Fruit fly (Drosophila melanogaster) whole organism, prepupa: Measurements from ENCODE around the gene meru.

Experiments used
- Blimp-1 ChIP-seq: fragments of 200-800 bp; sonication (Bioruptor generic); optimal IDR thresholded peaks from 3 replicates; lab custom pipeline; 2017; ENCODE audit warnings: missing biosample characterization, missing genetic modification characterization, mild to moderate bottlenecking, moderate library complexity, missing genetic modification reagents
- CG10631 ChIP-seq: fragments of 200-800 bp; sonication (Bioruptor generic); optimal IDR thresholded peaks from 2 replicates; lab custom pipeline; 2016; ENCODE audit warnings: missing biosample characterization, missing genetic modification characterization
- CG11294 ChIP-seq: fragments of 200-800 bp; sonication (Bioruptor generic); IDR thresholded peaks from 2 replicates; pipeline ENCODE4 v1.3.6; 2022; ENCODE audit warnings: missing biosample characterization, missing genetic modification characterization
- CG11762 ChIP-seq: fragments of 200-800 bp; sonication (Bioruptor generic); optimal IDR thresholded peaks from 3 replicates; lab custom pipeline; 2016; ENCODE audit warnings: missing biosample characterization, missing genetic modification characterization; ENCODE audit not compliant: insufficient read depth
- CG11902 ChIP-seq: fragments of 200-800 bp; sonication (Bioruptor generic); optimal IDR thresholded peaks from 3 replicates; lab custom pipeline; 2016; ENCODE audit warnings: missing biosample characterization, missing genetic modification characterization
- CG1621 ChIP-seq: fragments of 200-800 bp; sonication (Bioruptor generic); optimal IDR thresholded peaks from 3 replicates; lab custom pipeline; 2018; ENCODE audit warnings: missing biosample characterization, mild to moderate bottlenecking, missing genetic modification characterization
- CG3032 ChIP-seq: fragments of 200-800 bp; optimal IDR thresholded peaks from 2 replicates; lab custom pipeline; 2019; ENCODE audit warnings: missing biosample characterization, mild to moderate bottlenecking, missing genetic modification characterization, moderate library complexity
- CG32006 ChIP-seq: fragments of 200-800 bp; sonication (Bioruptor generic); optimal IDR thresholded peaks from 3 replicates; lab custom pipeline; 2017; ENCODE audit warnings: missing biosample characterization, mild to moderate bottlenecking, missing genetic modification characterization
- CG34406 ChIP-seq: fragments of 200-800 bp; sonication (Bioruptor generic); optimal IDR thresholded peaks from 3 replicates; lab custom pipeline; 2016; ENCODE audit warnings: missing biosample characterization, missing genetic modification characterization
- CG3919 ChIP-seq: fragments of 200-800 bp; sonication (Bioruptor generic); optimal IDR thresholded peaks from 3 replicates; lab custom pipeline; 2016; ENCODE audit warnings: missing biosample characterization, missing genetic modification characterization
- CG6276 ChIP-seq: fragments of 200-800 bp; sonication (Bioruptor generic); optimal IDR thresholded peaks from 2 replicates; lab custom pipeline; 2017; ENCODE audit warnings: missing biosample characterization, mild to moderate bottlenecking, missing genetic modification characterization
- CG6792 ChIP-seq: fragments of 200-800 bp; sonication (Bioruptor generic); optimal IDR thresholded peaks from 3 replicates; lab custom pipeline; 2016; ENCODE audit warnings: missing biosample characterization, missing genetic modification characterization
- CG6854 ChIP-seq: fragments of 200-800 bp; sonication (Bioruptor generic); optimal IDR thresholded peaks from 2 replicates; lab custom pipeline; 2017; ENCODE audit warnings: missing biosample characterization, mild to moderate bottlenecking, missing genetic modification characterization
- CG7368 ChIP-seq: fragments of 200-800 bp; sonication (Bioruptor generic); optimal IDR thresholded peaks from 3 replicates; lab custom pipeline; 2016; ENCODE audit warnings: missing biosample characterization, missing genetic modification characterization
- CG8119 ChIP-seq: fragments of 200-800 bp; sonication (Bioruptor generic); IDR thresholded peaks from 3 replicates; pipeline ENCODE4 v1.3.6; 2022; ENCODE audit warnings: missing biosample characterization, missing genetic modification characterization
- CG8319 ChIP-seq: fragments of 200-800 bp; sonication (Bioruptor generic); optimal IDR thresholded peaks from 3 replicates; lab custom pipeline; 2016; ENCODE audit warnings: missing biosample characterization, missing genetic modification characterization
- CG8632 ChIP-seq: fragments of 200-800 bp; sonication (Bioruptor generic); optimal IDR thresholded peaks from 3 replicates; lab custom pipeline; 2016; ENCODE audit warnings: missing biosample characterization, missing genetic modification characterization
- CG9139 ChIP-seq: fragments of 200-800 bp; sonication (Bioruptor generic); optimal IDR thresholded peaks from 3 replicates; lab custom pipeline; 2017; ENCODE audit warnings: missing biosample characterization, mild to moderate bottlenecking, missing genetic modification characterization
- Eip75B ChIP-seq: fragments of 200-800 bp; sonication (Bioruptor generic); optimal IDR thresholded peaks from 3 replicates; lab custom pipeline; 2016; ENCODE audit warnings: missing biosample characterization, missing genetic modification characterization
- Eip78C ChIP-seq: fragments of 200-800 bp; sonication (Bioruptor generic); peaks from one replicate; lab custom pipeline; 2016; ENCODE audit warnings: missing biosample characterization, missing genetic modification characterization
- Ets21C ChIP-seq: fragments of 200-800 bp; sonication (Bioruptor generic); optimal IDR thresholded peaks from 3 replicates; lab custom pipeline; 2016; ENCODE audit warnings: missing biosample characterization, missing genetic modification characterization
- Ets96B ChIP-seq: fragments of 200-800 bp; optimal IDR thresholded peaks from 2 replicates; lab custom pipeline; 2019; ENCODE audit warnings: missing biosample characterization, mild to moderate bottlenecking, missing genetic modification characterization, moderate library complexity
- Gug ChIP-seq: fragments of 200-800 bp; sonication (Bioruptor generic); IDR thresholded peaks from 2 replicates; pipeline ENCODE4 v1.3.6; 2022; ENCODE audit warnings: missing biosample characterization, missing genetic modification characterization
- Hr38 ChIP-seq: sonication (Bioruptor generic); optimal IDR thresholded peaks from 2 replicates; lab custom pipeline; 2016; ENCODE audit warnings: missing biosample characterization, missing genetic modification characterization
- Hr39 ChIP-seq: fragments of 200-800 bp; sonication (Bioruptor generic); optimal IDR thresholded peaks from 2 replicates; lab custom pipeline; 2016; ENCODE audit warnings: missing biosample characterization, missing genetic modification characterization
- Hr4 ChIP-seq: fragments of 200-800 bp; sonication (Bioruptor generic); optimal IDR thresholded peaks from 3 replicates; lab custom pipeline; 2016; ENCODE audit warnings: missing biosample characterization, missing genetic modification characterization
- Lpt ChIP-seq: fragments of 200-800 bp; sonication (Bioruptor generic); optimal IDR thresholded peaks from 3 replicates; lab custom pipeline; 2016; ENCODE audit warnings: missing biosample characterization, missing genetic modification characterization
- Met ChIP-seq: fragments of 200-800 bp; sonication (Bioruptor generic); optimal IDR thresholded peaks from 3 replicates; lab custom pipeline; 2016; ENCODE audit warnings: missing biosample characterization, missing genetic modification characterization
- OdsH ChIP-seq: fragments of 200-800 bp; sonication (Bioruptor generic); optimal IDR thresholded peaks from 3 replicates; lab custom pipeline; 2016; ENCODE audit warnings: missing biosample characterization, missing genetic modification characterization
- Smox ChIP-seq: fragments of 200-800 bp; sonication (Bioruptor generic); optimal IDR thresholded peaks from 3 replicates; lab custom pipeline; 2016; ENCODE audit warnings: missing biosample characterization, missing genetic modification characterization
- Sox14 ChIP-seq: fragments of 200-800 bp; sonication (Bioruptor generic); optimal IDR thresholded peaks from 3 replicates; lab custom pipeline; 2016; ENCODE audit warnings: missing biosample characterization, missing genetic modification characterization
- Sox15 ChIP-seq: fragments of 200-800 bp; sonication (Bioruptor generic); optimal IDR thresholded peaks from 3 replicates; lab custom pipeline; 2016; ENCODE audit warnings: missing biosample characterization, missing genetic modification characterization
- achi ChIP-seq: fragments of 200-800 bp; sonication (Bioruptor generic); optimal IDR thresholded peaks from 3 replicates; lab custom pipeline; 2016; ENCODE audit warnings: missing biosample characterization, missing genetic modification characterization
- acj6 ChIP-seq: fragments of 200-800 bp; sonication (Bioruptor generic); optimal IDR thresholded peaks from 3 replicates; lab custom pipeline; 2016; ENCODE audit warnings: missing biosample characterization, missing genetic modification characterization
- cyc ChIP-seq: fragments of 200-800 bp; sonication (Bioruptor generic); optimal IDR thresholded peaks from 3 replicates; lab custom pipeline; 2016; ENCODE audit warnings: missing biosample characterization, missing genetic modification characterization
- dac ChIP-seq: fragments of 200-800 bp; sonication (Bioruptor generic); optimal IDR thresholded peaks from 2 replicates; lab custom pipeline; 2017; ENCODE audit warnings: missing biosample characterization, mild to moderate bottlenecking, missing genetic modification characterization
- dsx ChIP-seq: fragments of 200-800 bp; optimal IDR thresholded peaks from 3 replicates; lab custom pipeline; 2019; ENCODE audit warnings: missing biosample characterization, mild to moderate bottlenecking, missing genetic modification characterization, moderate library complexity; ENCODE audit not compliant: poor library complexity, severe bottlenecking
- eg ChIP-seq: fragments of 200-800 bp; sonication (Bioruptor generic); IDR thresholded peaks from 3 replicates; pipeline ENCODE4 v1.3.6; 2022; ENCODE audit warnings: missing biosample characterization, missing genetic modification characterization
- esn ChIP-seq: fragments of 200-800 bp; sonication (Bioruptor generic); optimal IDR thresholded peaks from 2 replicates; lab custom pipeline; 2016; ENCODE audit warnings: missing biosample characterization, mild to moderate bottlenecking, missing genetic modification characterization, moderate library complexity
- fd59A ChIP-seq: fragments of 200-800 bp; sonication (Bioruptor generic); optimal IDR thresholded peaks from 2 replicates; lab custom pipeline; 2017; ENCODE audit warnings: missing biosample characterization, mild to moderate bottlenecking, missing genetic modification characterization, missing genetic modification reagents
- fd85E ChIP-seq: fragments of 200-800 bp; sonication (Bioruptor generic); optimal IDR thresholded peaks from 3 replicates; lab custom pipeline; 2016; ENCODE audit warnings: missing biosample characterization, missing genetic modification characterization
- fkh ChIP-seq: fragments of 200-800 bp; sonication (Bioruptor generic); optimal IDR thresholded peaks from 3 replicates; lab custom pipeline; 2017; ENCODE audit warnings: missing biosample characterization, mild to moderate bottlenecking, missing genetic modification characterization, moderate library complexity
- lz ChIP-seq: fragments of 200-800 bp; sonication (Bioruptor generic); optimal IDR thresholded peaks from 3 replicates; lab custom pipeline; 2016; ENCODE audit warnings: missing biosample characterization, missing genetic modification characterization
- net ChIP-seq: fragments of 200-800 bp; sonication (Bioruptor generic); optimal IDR thresholded peaks from 3 replicates; lab custom pipeline; 2016; ENCODE audit warnings: missing biosample characterization, missing genetic modification characterization
- pdm3 ChIP-seq: fragments of 200-800 bp; sonication (Bioruptor generic); optimal IDR thresholded peaks from 3 replicates; lab custom pipeline; 2016; ENCODE audit warnings: missing biosample characterization, missing genetic modification characterization
- ss ChIP-seq, 2 experiments: fragments of 200-800 bp; sonication (Bioruptor generic); optimal IDR thresholded peaks; 2 replicates in 1 of 2; 3 replicates in 1 of 2; lab custom pipeline; 2017 to 2018; ENCODE audit warnings: mild to moderate bottlenecking in 2 of 2, missing biosample characterization in 2 of 2, missing genetic modification characterization in 2 of 2, moderate library complexity in 1 of 2
- svp ChIP-seq: fragments of 200-800 bp; sonication (Bioruptor generic); peaks from one replicate; lab custom pipeline; 2016; ENCODE audit warnings: missing biosample characterization, missing genetic modification characterization
- topi ChIP-seq: fragments of 200-800 bp; sonication (Bioruptor generic); optimal IDR thresholded peaks from 3 replicates; lab custom pipeline; 2016; ENCODE audit warnings: missing biosample characterization, missing genetic modification characterization
- vri ChIP-seq: fragments of 200-800 bp; sonication (Bioruptor generic); optimal IDR thresholded peaks from 3 replicates; lab custom pipeline; 2016; ENCODE audit warnings: missing biosample characterization, mild to moderate bottlenecking, missing genetic modification characterization

Gene meru

dm6 chr3L:15832146-15832545 lies 11.7 kb downstream of the meru start, which contains the start of gene CG12713 (continued):
- TF ChIP-seq svp (GFP tag; lab: Kevin White, UChicago): no peak
- TF ChIP-seq, all 60 proteins: peak for 8

- TF ChIP-seq Met (GFP tag; lab: Kevin White, UChicago) (peak; percentile 88), cyc (GFP tag; lab: Kevin White, UChicago) (peak; percentile 79), CG9139 (no peak), pdm3 (peak; percentile 84), CG8319 (GFP tag; lab: Kevin White, UChicago) (peak; percentile 86), dac (GFP tag; lab: Kevin White, UChicago) (no peak), ss (GFP tag; optimal IDR thresholded peaks at IDR 0.05; lab: Kevin White, UChicago) (peak in 1 of 2 experiments; percentile 94), Ets96B (tag; lab: Kevin White, UChicago) (peak; percentile 86), CG6854 (GFP tag; lab: Kevin White, UChicago) (peak; percentile 92), eg (GFP tag; lab: Robert Waterston, UW) (no peak; the same call in 2 of the 3 replicates), CG8632 (GFP tag; lab: Kevin White, UChicago) (peak; percentile 90), Eip78C (GFP tag; lab: Kevin White, UChicago) (peak; percentile 95), Sox15 (GFP tag; lab: Kevin White, UChicago) (peak; percentile 78), CG11902 (peak; percentile 70), Lpt (GFP tag; lab: Kevin White, UChicago) (peak; percentile 75), vri (GFP tag; lab: Kevin White, UChicago) (peak; percentile 75), esn (GFP tag; lab: Kevin White, UChicago) (peak; percentile 93), acj6 (GFP tag; lab: Kevin White, UChicago) (peak; percentile 90), Eip75B (GFP tag; lab: Kevin White, UChicago) (peak; percentile 86), CG6276 (no peak), Sox14 (GFP tag; lab: Kevin White, UChicago) (peak; percentile 88), fd59A (GFP tag; lab: Kevin White, UChicago) (peak; percentile 78), Gug (GFP tag; lab: Robert Waterston, UW) (peak; percentile 57), CG11762 (GFP tag; lab: Kevin White, UChicago) (peak; percentile 90), Hr4 (peak; percentile 89), Blimp-1 (peak; percentile 85), OdsH (GFP tag; lab: Kevin White, UChicago) (peak; percentile 90), Smox (GFP tag; lab: Kevin White, UChicago) (peak; percentile 86), fd85E (GFP tag; lab: Kevin White, UChicago) (peak; percentile 73), net (GFP tag; lab: Kevin White, UChicago) (peak; percentile 89), CG3919 (peak; percentile 91), Hr38 (GFP tag; lab: Kevin White, UChicago) (no peak), CG6792 (GFP tag; lab: Kevin White, UChicago) (peak; percentile 89), topi (peak; percentile 83), CG7368 (GFP tag; lab: Kevin White, UChicago) (peak; percentile 78), CG11294 (GFP tag; lab: Robert Waterston, UW) (peak; percentile 58; the same call in 1 of the 2 replicates), CG1621 (peak; percentile 78), dsx (GFP tag; lab: Kevin White, UChicago) (no peak), CG34406 (peak; percentile 91), lz (peak; percentile 86), fkh (GFP tag; lab: Kevin White, UChicago) (peak; percentile 68), achi (GFP tag; lab: Kevin White, UChicago) (peak; percentile 90), CG8119 (GFP tag; lab: Robert Waterston, UW) (peak; percentile 88), CG3032 (peak; percentile 90), CG10631 (GFP tag; lab: Kevin White, UChicago) (peak; percentile 92), CG32006 (GFP tag; lab: Kevin White, UChicago) (peak; percentile 95), Ets21C (GFP tag; lab: Kevin White, UChicago) (peak; percentile 55), Hr39 (peak; percentile 84)
Measured at dm6 chr3L:15826985-15827635, 16.8 kb downstream of the meru start.
